Fruit fly (Drosophila melanogaster): ENCODE results near the gene CG42759.

The CG42759 gene

dm6 chr3R:10111150-10111814, 31.6 kb upstream of the CG42759 start:
- TF ChIP-seq CG14711 (tag; optimal IDR thresholded peaks at IDR 0.05) (peak; percentile 44), Mnt (GFP tag; optimal IDR thresholded peaks at IDR 0.05) (no peak), CG12768 (GFP tag; optimal IDR thresholded peaks at IDR 0.05) (peak; percentile 48), CG7101 (tag; optimal IDR thresholded peaks at IDR 0.05) (no peak), CG7045 (GFP tag; optimal IDR thresholded peaks at IDR 0.05) (peak; percentile 40), tj (GFP tag; optimal IDR thresholded peaks at IDR 0.05) (no peak), kay (GFP tag; ENCODE audit: borderline replicate concordance) (peak; percentile 91), pad (GFP tag; optimal IDR thresholded peaks at IDR 0.05) (peak; percentile 50), cic (GFP tag; optimal IDR thresholded peaks at IDR 0.05) (no peak), Crg-1 (GFP tag; optimal IDR thresholded peaks at IDR 0.05) (no peak), Clk (GFP tag; optimal IDR thresholded peaks at IDR 0.05) (no peak)

DNA sequence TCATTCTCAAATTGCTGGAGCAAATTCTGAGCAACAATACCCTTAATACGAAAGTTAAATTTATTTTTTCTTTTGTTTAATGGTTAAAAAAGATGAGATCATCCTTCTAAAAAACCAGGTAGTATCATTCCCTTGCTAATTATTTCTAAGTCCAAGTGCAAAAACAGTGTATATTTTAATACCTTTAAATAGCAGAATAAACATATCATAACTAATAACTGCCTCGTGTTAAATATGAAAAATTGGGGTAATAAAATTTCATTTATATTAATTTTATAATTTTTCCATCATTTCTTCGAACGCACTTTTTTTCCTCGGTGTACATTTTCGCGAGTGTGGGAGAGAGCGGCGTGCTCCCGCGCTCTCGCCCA, 31.1 kb upstream of the CG42759 start:
- TF ChIP-seq CG33017 (tag; optimal IDR thresholded peaks at IDR 0.05), result peak; percentile 14
- TF ChIP-seq CG11617 (GFP tag; optimal IDR thresholded peaks at IDR 0.05), result peak; percentile 76
- no peak for TF ChIP-seq Crg-1 (GFP tag; optimal IDR thresholded peaks at IDR 0.05)
- no peak for TF ChIP-seq cic (GFP tag; optimal IDR thresholded peaks at IDR 0.05)
- peak; percentile 8 for TF ChIP-seq CG14711 (tag; optimal IDR thresholded peaks at IDR 0.05)
- TF ChIP-seq CG7045 (GFP tag; optimal IDR thresholded peaks at IDR 0.05), result peak; percentile 26
- TF ChIP-seq toe (GFP tag; optimal IDR thresholded peaks at IDR 0.05), result peak; percentile 4
- peak; percentile 47 for TF ChIP-seq CG7101 (tag; optimal IDR thresholded peaks at IDR 0.05)
- TF ChIP-seq Mnt (GFP tag; optimal IDR thresholded peaks at IDR 0.05), result no peak

DNA sequence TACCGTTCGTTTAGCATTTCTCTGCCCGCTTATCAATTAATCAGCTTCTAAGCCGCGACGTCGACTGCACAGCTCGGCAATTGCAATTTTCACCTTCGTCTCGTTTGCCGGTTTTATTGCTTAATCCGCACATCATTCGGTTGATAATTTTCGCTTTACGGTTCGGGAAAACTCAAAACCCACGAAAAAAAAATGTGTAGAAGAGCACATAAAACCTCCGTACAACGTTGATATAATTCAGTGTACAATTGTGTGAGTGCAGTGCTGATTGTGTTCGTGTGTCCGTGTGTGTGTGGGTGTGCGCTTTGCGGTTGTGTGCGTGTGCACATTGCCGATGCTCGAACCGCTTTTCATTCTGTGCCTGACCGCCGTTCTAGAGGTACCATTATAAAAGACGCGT, 30.7 kb upstream of the CG42759 start, which contains the start of gene CAH7:
Gene CAH7, plus strand, starts transcription at position 43 of the 400 bp plus-strand sequence.
- TF ChIP-seq CG7101 (tag; optimal IDR thresholded peaks at IDR 0.05) (no peak), CG14711 (tag; optimal IDR thresholded peaks at IDR 0.05) (no peak), Mnt (GFP tag; optimal IDR thresholded peaks at IDR 0.05) (peak; percentile 17), CG7045 (GFP tag; optimal IDR thresholded peaks at IDR 0.05) (no peak), CG5204 (GFP tag; optimal IDR thresholded peaks at IDR 0.05) (no peak), kay (GFP tag; ENCODE audit: borderline replicate concordance) (no peak), cnc (optimal IDR thresholded peaks at IDR 0.05) (no peak), tj (GFP tag; optimal IDR thresholded peaks at IDR 0.05) (peak; percentile 92), ovo (GFP tag; optimal IDR thresholded peaks at IDR 0.05) (peak; percentile 33), CG11617 (GFP tag; optimal IDR thresholded peaks at IDR 0.05) (no peak), Crg-1 (GFP tag; optimal IDR thresholded peaks at IDR 0.05) (no peak), cic (GFP tag; optimal IDR thresholded peaks at IDR 0.05) (peak; percentile 52), bab1 (GFP tag; optimal IDR thresholded peaks at IDR 0.05) (no peak), Clk (GFP tag; optimal IDR thresholded peaks at IDR 0.05) (no peak), CG1620 (GFP tag; optimal IDR thresholded peaks at IDR 0.05) (no peak), CG12768 (GFP tag; optimal IDR thresholded peaks at IDR 0.05) (no peak)

- no peak for TF ChIP-seq CG14711 (tag; optimal IDR thresholded peaks at IDR 0.05)
- peak; percentile 33 for TF ChIP-seq tj (GFP tag; optimal IDR thresholded peaks at IDR 0.05)
- peak; percentile 29 for TF ChIP-seq cic (GFP tag; optimal IDR thresholded peaks at IDR 0.05)
Observed at dm6 chr3R:10113746-10114145, 29.1 kb upstream of the CG42759 start.

dm6 chr3R:10114915-10115534, 27.8 kb upstream of the CG42759 start:
- TF ChIP-seq Crg-1 (GFP tag; optimal IDR thresholded peaks at IDR 0.05), result peak; percentile 4
- no peak for TF ChIP-seq tj (GFP tag; optimal IDR thresholded peaks at IDR 0.05)
- no peak for TF ChIP-seq cic (GFP tag; optimal IDR thresholded peaks at IDR 0.05)
- no peak for TF ChIP-seq ovo (GFP tag; optimal IDR thresholded peaks at IDR 0.05)
- TF ChIP-seq CG5204 (GFP tag; optimal IDR thresholded peaks at IDR 0.05), result no peak
- no peak for TF ChIP-seq CG7045 (GFP tag; optimal IDR thresholded peaks at IDR 0.05)
- no peak for TF ChIP-seq bab1 (GFP tag; optimal IDR thresholded peaks at IDR 0.05)
- TF ChIP-seq cnc (optimal IDR thresholded peaks at IDR 0.05), result no peak
- TF ChIP-seq Mnt (GFP tag; optimal IDR thresholded peaks at IDR 0.05), result no peak
- peak; percentile 6 for TF ChIP-seq CG12768 (GFP tag; optimal IDR thresholded peaks at IDR 0.05)
- no peak for TF ChIP-seq CG33017 (tag; optimal IDR thresholded peaks at IDR 0.05)
- TF ChIP-seq pad (GFP tag; optimal IDR thresholded peaks at IDR 0.05), result no peak
- TF ChIP-seq CG1620 (GFP tag; optimal IDR thresholded peaks at IDR 0.05), result no peak
- TF ChIP-seq kay (GFP tag; ENCODE audit: borderline replicate concordance), result no peak
- TF ChIP-seq CG14711 (tag; optimal IDR thresholded peaks at IDR 0.05), result no peak
- TF ChIP-seq CG7101 (tag; optimal IDR thresholded peaks at IDR 0.05), result no peak
- TF ChIP-seq Hr96 (GFP tag; optimal IDR thresholded peaks at IDR 0.05), result no peak

DNA sequence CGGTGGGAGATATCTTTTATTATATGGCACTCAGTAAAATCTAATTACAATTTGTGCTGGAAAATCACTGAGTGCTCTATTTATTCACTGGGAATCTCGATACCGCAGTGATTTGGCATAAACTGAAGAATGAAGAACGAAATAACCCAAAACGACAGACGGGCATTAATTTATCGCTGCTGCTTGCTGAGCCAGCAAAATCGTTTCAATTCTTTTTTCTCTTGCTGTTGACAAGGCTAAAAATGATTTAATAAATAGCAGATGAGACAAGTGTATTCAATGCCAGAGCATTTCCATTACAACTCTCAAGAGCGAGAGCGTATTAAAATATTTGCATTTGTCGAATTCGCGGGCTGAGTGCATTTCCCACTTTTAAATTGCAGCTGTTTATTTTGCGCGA, 27.1 kb upstream of the CG42759 start:
- no peak for TF ChIP-seq cic (GFP tag; optimal IDR thresholded peaks at IDR 0.05)
- TF ChIP-seq CG1620 (GFP tag; optimal IDR thresholded peaks at IDR 0.05), result no peak
- TF ChIP-seq pad (GFP tag; optimal IDR thresholded peaks at IDR 0.05), result no peak
- TF ChIP-seq tj (GFP tag; optimal IDR thresholded peaks at IDR 0.05), result peak; percentile 96
- TF ChIP-seq kay (GFP tag; ENCODE audit: borderline replicate concordance), result no peak
- TF ChIP-seq CG33017 (tag; optimal IDR thresholded peaks at IDR 0.05), result no peak

dm6 chr3R:10119592-10119991, 23.3 kb upstream of the CG42759 start:
- peak; percentile 86 for TF ChIP-seq kay (GFP tag; ENCODE audit: borderline replicate concordance)
- no peak for TF ChIP-seq toe (GFP tag; optimal IDR thresholded peaks at IDR 0.05)
- TF ChIP-seq CG33017 (tag; optimal IDR thresholded peaks at IDR 0.05), result no peak
- no peak for TF ChIP-seq CG14711 (tag; optimal IDR thresholded peaks at IDR 0.05)
- no peak for TF ChIP-seq Clk (GFP tag; optimal IDR thresholded peaks at IDR 0.05)
- peak; percentile 70 for TF ChIP-seq CG12768 (GFP tag; optimal IDR thresholded peaks at IDR 0.05)
- TF ChIP-seq cic (GFP tag; optimal IDR thresholded peaks at IDR 0.05), result peak; percentile 86
- no peak for TF ChIP-seq bab1 (GFP tag; optimal IDR thresholded peaks at IDR 0.05)
- TF ChIP-seq Hr96 (GFP tag; optimal IDR thresholded peaks at IDR 0.05), result no peak
- TF ChIP-seq CG7045 (GFP tag; optimal IDR thresholded peaks at IDR 0.05), result peak; percentile 31
- TF ChIP-seq pad (GFP tag; optimal IDR thresholded peaks at IDR 0.05), result peak; percentile 40
- no peak for TF ChIP-seq CG1620 (GFP tag; optimal IDR thresholded peaks at IDR 0.05)
- peak; percentile 3 for TF ChIP-seq CG7101 (tag; optimal IDR thresholded peaks at IDR 0.05)
- no peak for TF ChIP-seq ovo (GFP tag; optimal IDR thresholded peaks at IDR 0.05)
- no peak for TF ChIP-seq tj (GFP tag; optimal IDR thresholded peaks at IDR 0.05)
- no peak for TF ChIP-seq Crg-1 (GFP tag; optimal IDR thresholded peaks at IDR 0.05)
- peak; percentile 45 for TF ChIP-seq Mnt (GFP tag; optimal IDR thresholded peaks at IDR 0.05)
- TF ChIP-seq CG5204 (GFP tag; optimal IDR thresholded peaks at IDR 0.05), result no peak
- TF ChIP-seq cnc (optimal IDR thresholded peaks at IDR 0.05), result no peak
- no peak for TF ChIP-seq CG11617 (GFP tag; optimal IDR thresholded peaks at IDR 0.05)
